ENCODE assay signal across 5 worm cellular contexts in the genomic region with DNA sequence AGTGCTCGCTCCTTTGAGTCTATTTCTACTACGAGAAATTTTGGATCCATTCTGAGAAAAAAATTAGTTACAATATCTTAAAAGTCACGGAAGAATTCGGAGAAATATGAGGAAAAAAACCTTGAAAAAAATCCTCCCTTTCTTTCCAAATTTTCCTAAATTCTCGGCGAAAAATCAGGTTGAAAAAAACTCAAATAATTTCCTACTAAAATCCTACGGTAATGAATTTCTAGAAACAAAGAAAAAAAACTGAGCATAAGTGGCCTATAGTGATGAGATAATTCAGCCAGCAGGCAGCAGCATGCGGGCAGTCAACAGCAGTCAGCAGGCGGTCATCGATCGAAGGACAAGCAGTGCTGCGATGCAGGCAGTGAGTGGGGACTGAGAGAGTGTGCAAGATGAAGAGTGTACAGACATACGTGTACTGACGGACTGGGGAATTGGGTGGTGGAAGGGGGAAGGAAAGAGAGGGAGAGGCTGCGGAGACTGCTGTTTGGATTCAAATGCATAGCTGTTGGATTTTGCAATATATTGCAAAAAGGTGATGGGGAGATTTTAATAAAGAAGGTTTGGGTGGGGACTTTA.
TF ChIP-seq lines count a peak whose summit lies in the region.

Gene lir-3, minus strand, starts transcription at position 51 of the 585 bp plus-strand sequence.

TF ChIP-seq in whole organism, L1 larva, 84 proteins besides CTCF, POLR2A, EP300 and RAD21 (continues in another document):
- no peak for TF ChIP-seq unc-62 (GFP tag; optimal IDR thresholded peaks at IDR 0.05; lab: Kevin White, UChicago)
- peak; percentile 34 for TF ChIP-seq nhr-20 (tag; optimal IDR thresholded peaks at IDR 0.05; lab: Kevin White, UChicago)
- TF ChIP-seq rnt-1 (tag; optimal IDR thresholded peaks at IDR 0.05; lab: Kevin White, UChicago): peak; percentile 51
- peak; percentile 29 for TF ChIP-seq nhr-71 (tag; optimal IDR thresholded peaks at IDR 0.05; lab: Kevin White, UChicago)
- TF ChIP-seq ces-1 (GFP tag; optimal IDR thresholded peaks at IDR 0.05; lab: Kevin White, UChicago): no peak
- peak; percentile 24 for TF ChIP-seq swsn-7 (tag; optimal IDR thresholded peaks at IDR 0.05; lab: Kevin White, UChicago)
- peak; percentile 52 for TF ChIP-seq lin-14 (GFP tag; optimal IDR thresholded peaks at IDR 0.05; lab: Kevin White, UChicago)
- TF ChIP-seq lsy-2 (tag; optimal IDR thresholded peaks at IDR 0.05; lab: Kevin White, UChicago): peak; percentile 25 to 41
- TF ChIP-seq ceh-82 (tag; optimal IDR thresholded peaks at IDR 0.05; lab: Kevin White, UChicago): peak in 1 of 3 experiments; percentile 40
- no peak for TF ChIP-seq lir-3 (tag; optimal IDR thresholded peaks at IDR 0.05; lab: Kevin White, UChicago; ENCODE audit: poor library complexity)
- TF ChIP-seq F16B12.6 (tag; optimal IDR thresholded peaks at IDR 0.05; lab: Kevin White, UChicago): no peak
- TF ChIP-seq snu-23 (GFP tag; optimal IDR thresholded peaks at IDR 0.05; lab: Kevin White, UChicago): peak; percentile 25
- no peak for TF ChIP-seq zip-4 (GFP tag; optimal IDR thresholded peaks at IDR 0.05; lab: Kevin White, UChicago)
- TF ChIP-seq efl-1 (optimal IDR thresholded peaks at IDR 0.05; lab: Kevin White, UChicago): peak; percentile 33 to 34
- TF ChIP-seq efl-1 (GFP tag; optimal IDR thresholded peaks at IDR 0.05 in 1 of 2; lab: Kevin White, UChicago): peak in 1 of 2 experiments; percentile 92
- peak in 1 of 3 experiments; percentile 30 for TF ChIP-seq dpl-1 (GFP tag; optimal IDR thresholded peaks at IDR 0.05; lab: Kevin White, UChicago)

TF ChIP-seq in whole organism, L3 larva, 47 proteins besides CTCF, POLR2A, EP300 and RAD21 (continues in another document):
- no peak for TF ChIP-seq ztf-11 (tag; optimal IDR thresholded peaks at IDR 0.05; lab: Kevin White, UChicago)
- TF ChIP-seq skn-1 (tag; optimal IDR thresholded peaks at IDR 0.05; lab: Kevin White, UChicago): no peak
- peak; percentile 80 for TF ChIP-seq hmg-11 (tag; optimal IDR thresholded peaks at IDR 0.05; lab: Kevin White, UChicago)
- no peak for TF ChIP-seq nhr-43 (tag; optimal IDR thresholded peaks at IDR 0.05; lab: Kevin White, UChicago; ENCODE audit: poor library complexity, severe bottlenecking)
- TF ChIP-seq fos-1 (tag; optimal IDR thresholded peaks at IDR 0.05; lab: Kevin White, UChicago): no peak
- TF ChIP-seq nhr-25 (tag; optimal IDR thresholded peaks at IDR 0.05; lab: Kevin White, UChicago): no peak
- peak; percentile 69 for TF ChIP-seq nfya-1 (tag; optimal IDR thresholded peaks at IDR 0.05; lab: Kevin White, UChicago; ENCODE audit: insufficient read depth)
- no peak for TF ChIP-seq nhr-76 (tag; optimal IDR thresholded peaks at IDR 0.05; lab: Kevin White, UChicago)
- no peak for TF ChIP-seq fkh-2 (tag; optimal IDR thresholded peaks at IDR 0.05; lab: Kevin White, UChicago)
- TF ChIP-seq elt-1 (tag; optimal IDR thresholded peaks at IDR 0.05; lab: Kevin White, UChicago): no peak
- TF ChIP-seq nhr-23 (tag; optimal IDR thresholded peaks at IDR 0.05; lab: Kevin White, UChicago): no peak
- no peak for TF ChIP-seq nhr-77 (tag; optimal IDR thresholded peaks at IDR 0.05; lab: Kevin White, UChicago)
- TF ChIP-seq nhr-237 (tag; optimal IDR thresholded peaks at IDR 0.05; lab: Kevin White, UChicago): no peak
- TF ChIP-seq unc-39 (tag; optimal IDR thresholded peaks at IDR 0.05; lab: Kevin White, UChicago): no peak
- TF ChIP-seq lin-39 (tag; optimal IDR thresholded peaks at IDR 0.05; lab: Kevin White, UChicago): no peak
- TF ChIP-seq R02D3.7 (tag; optimal IDR thresholded peaks at IDR 0.05; lab: Kevin White, UChicago): no peak
- TF ChIP-seq ceh-16 (tag; optimal IDR thresholded peaks at IDR 0.05; lab: Kevin White, UChicago): no peak
- no peak for TF ChIP-seq lsy-12 (tag; optimal IDR thresholded peaks at IDR 0.05; lab: Kevin White, UChicago)

TF ChIP-seq in whole organism, early embryonic, 17 proteins besides CTCF, POLR2A, EP300 and RAD21:
- TF ChIP-seq scrt-1 (GFP tag; IDR thresholded peaks at IDR 0.05; lab: Robert Waterston, UW): no peak
- TF ChIP-seq hmg-4 (GFP tag; optimal IDR thresholded peaks at IDR 0.05; lab: Kevin White, UChicago): peak; percentile 65
- TF ChIP-seq ets-7 (tag; optimal IDR thresholded peaks at IDR 0.05; lab: Kevin White, UChicago): no peak
- TF ChIP-seq F13C5.2 (tag; optimal IDR thresholded peaks at IDR 0.05; lab: Kevin White, UChicago): peak; percentile 44
- TF ChIP-seq ceh-13 (GFP tag; optimal IDR thresholded peaks at IDR 0.05; lab: Kevin White, UChicago): no peak

TF ChIP-seq in whole organism, midembryonic, 9 proteins besides CTCF, POLR2A, EP300 and RAD21:
- TF ChIP-seq tab-1 (GFP tag; IDR thresholded peaks at IDR 0.05; lab: Robert Waterston, UW) (no peak), cog-1 (tag; optimal IDR thresholded peaks at IDR 0.05; lab: Kevin White, UChicago) (no peak), flt-1 (GFP tag; IDR thresholded peaks at IDR 0.05; lab: Robert Waterston, UW) (no peak), ref-1 (GFP tag; conservative IDR thresholded peaks at IDR 0.05; lab: Robert Waterston, UW) (no peak), ztf-23 (GFP tag; IDR thresholded peaks at IDR 0.05; lab: Robert Waterston, UW) (no peak), med-1 (GFP tag; optimal IDR thresholded peaks at IDR 0.05; lab: Kevin White, UChicago; ENCODE audit: insufficient read depth) (no peak), ztf-29 (GFP tag; IDR thresholded peaks at IDR 0.05; lab: Robert Waterston, UW) (no peak), T22C8.4 (GFP tag; IDR thresholded peaks at IDR 0.05; lab: Robert Waterston, UW) (peak; percentile 51; the same call in 1 of the 2 replicates), klf-2 (GFP tag; conservative IDR thresholded peaks at IDR 0.05; lab: Robert Waterston, UW) (0 out of 2 replicates have a peak, but pooled peaks have one; percentile 24)

TF ChIP-seq in whole organism, young adult, 124 proteins besides CTCF, POLR2A, EP300 and RAD21:
- TF ChIP-seq zfh-2 (GFP tag; conservative IDR thresholded peaks at IDR 0.05; lab: Robert Waterston, UW) (peak; percentile 78), mxl-1 (tag; optimal IDR thresholded peaks at IDR 0.05; lab: Kevin White, UChicago) (no peak), nhr-80 (tag; optimal IDR thresholded peaks at IDR 0.05; lab: Kevin White, UChicago) (peak; percentile 30), hmg-1.2 (GFP tag; IDR thresholded peaks at IDR 0.05; lab: Robert Waterston, UW) (peak; percentile 81), dox-1 (GFP tag; IDR thresholded peaks at IDR 0.05; lab: Robert Waterston, UW) (peak; percentile 19; the same call in 1 of the 2 replicates), F23B12.7 (tag; optimal IDR thresholded peaks at IDR 0.05; lab: Kevin White, UChicago; ENCODE audit: insufficient read depth) (no peak), snpc-4 (GFP tag; optimal IDR thresholded peaks at IDR 0.05; lab: Kevin White, UChicago) (no peak), snpc-4 (tag; optimal IDR thresholded peaks at IDR 0.05; lab: Kevin White, UChicago) (peak in 1 of 4 experiments; percentile 14), ZK185.1 (tag; optimal IDR thresholded peaks at IDR 0.05; lab: Kevin White, UChicago; ENCODE audit: poor library complexity, severe bottlenecking) (peak; percentile 43), mcd-1 (GFP tag; IDR thresholded peaks at IDR 0.05; lab: Robert Waterston, UW) (peak; percentile 34; the same call in 1 of the 2 replicates), egl-44 (GFP tag; IDR thresholded peaks at IDR 0.05; lab: Robert Waterston, UW) (no peak), nfyb-1 (GFP tag; IDR thresholded peaks at IDR 0.05; lab: Robert Waterston, UW) (0 out of 2 replicates have a peak, but pooled peaks have one; percentile 11)
TF ChIP-seq in whole organism, young adult: peak in this region for 8.

Comparison
In these comparisons a context has a peak if more than half of its experiments do, and no peak if none do; other contexts are left out.
1. Of the 8 proteins assayed by ChIP-seq in both whole organism, young adult and whole organism, L1 larva: peak only in whole organism, young adult: none; only in whole organism, L1 larva: efl-1; in both: none; in neither: 4; mixed calls (peak in some experiments, not most) for 3.